Worm (Caenorhabditis elegans) whole organism, young adult: ENCODE results near the gene lem-2.

ENCODE experiments used
- B0035.1 ChIP-seq: sonication (generic microtip); optimal IDR thresholded peaks from 2 replicates; lab custom pipeline; 2016; ENCODE audit warnings: missing genetic modification characterization, mild to moderate bottlenecking, missing compliant biosample characterization, missing genotype, missing genetic modification reagents
- C06A6.2 ChIP-seq: fragments of 200-800 bp; sonication (Bioruptor generic); conservative IDR thresholded peaks from 2 replicates; pipeline ENCODE4 v1.3.6; 2022; ENCODE audit warnings: missing genetic modification characterization, missing compliant biosample characterization
- D2030.7 ChIP-seq: fragments of 200-800 bp; sonication (Bioruptor generic); IDR thresholded peaks from 2 replicates; pipeline ENCODE4 v1.3.6; 2022; ENCODE audit warnings: missing genetic modification reagents, missing genetic modification characterization, missing compliant biosample characterization
- F49E8.2 ChIP-seq: sonication (generic microtip); optimal IDR thresholded peaks from 3 replicates; lab custom pipeline; 2017; ENCODE audit warnings: missing genetic modification characterization, mild to moderate bottlenecking, missing compliant biosample characterization, antibody characterized with exemption, moderate library complexity; ENCODE audit not compliant: insufficient read depth
- Y79H2A.3 ChIP-seq: fragments of 200-800 bp; sonication (Bioruptor generic); conservative IDR thresholded peaks from 2 replicates; pipeline ENCODE4 v1.3.6; 2022; ENCODE audit warnings: missing genetic modification reagents, missing genetic modification characterization, missing compliant biosample characterization
- ama-1 ChIP-seq, 3 experiments: fragments of 150-350 bp in 1 of 3; sonication (generic microtip) in 2 of 3; optimal IDR thresholded peaks; 2 replicates each; lab custom pipeline; 2014 to 2018; ENCODE audit warnings: missing biosample characterization in 2 of 3, missing genetic modification characterization in 2 of 3, missing genetic modification reagents in 2 of 3
- aptf-2 ChIP-seq: fragments of 200-800 bp; sonication (Bioruptor generic); conservative IDR thresholded peaks from 2 replicates; pipeline ENCODE4 v1.3.6; 2022; ENCODE audit warnings: missing genetic modification reagents, missing genetic modification characterization, missing compliant biosample characterization
- aptf-3 ChIP-seq: fragments of 200-800 bp; sonication (Bioruptor generic); IDR thresholded peaks from 2 replicates; pipeline ENCODE4 v1.3.6; 2022; ENCODE audit warnings: missing genetic modification characterization, missing compliant biosample characterization
- athp-1 ChIP-seq: sonication (generic microtip); optimal IDR thresholded peaks from 2 replicates; lab custom pipeline; 2017; ENCODE audit warnings: mild to moderate bottlenecking, missing genetic modification characterization, missing compliant biosample characterization
- attf-3 ChIP-seq: fragments of 200-800 bp; sonication (Bioruptor generic); conservative IDR thresholded peaks from 2 replicates; pipeline ENCODE4 v1.3.6; 2022; ENCODE audit warnings: missing genetic modification reagents, missing genetic modification characterization, missing compliant biosample characterization
- attf-6 ChIP-seq: fragments of 200-800 bp; sonication (Bioruptor generic); IDR thresholded peaks from 2 replicates; pipeline ENCODE4 v1.3.6; 2022; ENCODE audit warnings: missing genetic modification reagents, missing genetic modification characterization, missing compliant biosample characterization
- cebp-2 ChIP-seq: fragments of 200-800 bp; sonication (Bioruptor generic); IDR thresholded peaks from 2 replicates; pipeline ENCODE4 v1.3.6; 2022; ENCODE audit warnings: missing genetic modification characterization, missing compliant biosample characterization
- dox-1 ChIP-seq: fragments of 200-800 bp; sonication (Bioruptor generic); IDR thresholded peaks from 2 replicates; pipeline ENCODE4 v1.3.6; 2022; ENCODE audit warnings: missing genetic modification reagents, missing genetic modification characterization, missing compliant biosample characterization
- egl-18 ChIP-seq: fragments of 200-800 bp; sonication (Bioruptor generic); IDR thresholded peaks from 2 replicates; pipeline ENCODE4 v1.3.6; 2022; ENCODE audit warnings: missing genetic modification reagents, missing genetic modification characterization, missing compliant biosample characterization
- egl-44 ChIP-seq: fragments of 200-800 bp; sonication (Bioruptor generic); IDR thresholded peaks from 2 replicates; pipeline ENCODE4 v1.3.6; 2022; ENCODE audit warnings: missing genetic modification reagents, missing genetic modification characterization, missing compliant biosample characterization
- egrh-3 ChIP-seq: fragments of 200-800 bp; sonication (Bioruptor generic); IDR thresholded peaks from 2 replicates; pipeline ENCODE4 v1.3.6; 2022; ENCODE audit warnings: missing genetic modification reagents, missing genetic modification characterization, missing compliant biosample characterization
- fkh-3 ChIP-seq: sonication (generic microtip); optimal IDR thresholded peaks from 2 replicates; lab custom pipeline; 2016; ENCODE audit warnings: mild to moderate bottlenecking, missing genetic modification characterization, missing compliant biosample characterization
- lin-26 ChIP-seq: fragments of 200-800 bp; sonication (Bioruptor generic); IDR thresholded peaks from 2 replicates; pipeline ENCODE4 v1.3.6; 2022; ENCODE audit warnings: missing genetic modification reagents, missing genetic modification characterization, missing compliant biosample characterization
- lin-35 ChIP-seq, 3 experiments: fragments of 150-350 bp in 2 of 3; sonication (generic microtip) in 1 of 3; optimal IDR thresholded peaks; 2 replicates each; lab custom pipeline; 2014 to 2018; ENCODE audit warnings: missing biosample characterization in 3 of 3, missing genetic modification characterization in 3 of 3, missing genetic modification reagents in 3 of 3
- lin-40 ChIP-seq: sonication (generic microtip); optimal IDR thresholded peaks from 2 replicates; lab custom pipeline; 2016; ENCODE audit warnings: missing genetic modification characterization, mild to moderate bottlenecking, missing compliant biosample characterization, missing genotype, missing genetic modification reagents
- lin-54 ChIP-seq: fragments of 200-800 bp; sonication (Bioruptor generic); optimal IDR thresholded peaks from 2 replicates; lab custom pipeline; 2018; ENCODE audit warnings: mild to moderate bottlenecking, missing genetic modification characterization, missing compliant biosample characterization
- madf-10 ChIP-seq: sonication (generic microtip); optimal IDR thresholded peaks from 2 replicates; lab custom pipeline; 2016; ENCODE audit warnings: mild to moderate bottlenecking, missing genetic modification characterization, missing compliant biosample characterization
- madf-6 ChIP-seq: fragments of 200-800 bp; sonication (Bioruptor generic); IDR thresholded peaks from 2 replicates; pipeline ENCODE4 v1.3.6; 2022; ENCODE audit warnings: missing genetic modification reagents, missing genetic modification characterization, missing compliant biosample characterization
- mcd-1 ChIP-seq: fragments of 200-800 bp; sonication (Bioruptor generic); IDR thresholded peaks from 2 replicates; pipeline ENCODE4 v1.3.6; 2022; ENCODE audit warnings: missing genetic modification reagents, missing genetic modification characterization, missing compliant biosample characterization
- nhr-27 ChIP-seq: fragments of 200-800 bp; sonication (Bioruptor generic); optimal IDR thresholded peaks from 2 replicates; lab custom pipeline; 2018; ENCODE audit warnings: mild to moderate bottlenecking, missing genetic modification characterization, moderate library complexity, missing compliant biosample characterization
- nhr-80 ChIP-seq: sonication (generic microtip); optimal IDR thresholded peaks from 2 replicates; lab custom pipeline; 2016; ENCODE audit warnings: missing genetic modification characterization, missing compliant biosample characterization
- rec-8 ChIP-seq, 2 experiments: sonication (generic microtip); optimal IDR thresholded peaks; 2 replicates each; lab custom pipeline; 2016; ENCODE audit warnings: mild to moderate bottlenecking in 2 of 2, missing genetic modification characterization in 2 of 2, missing genetic modification reagents in 2 of 2, missing genotype in 2 of 2, missing biosample characterization in 1 of 2, missing compliant biosample characterization in 1 of 2, moderate library complexity in 1 of 2
- snpc-3.4 ChIP-seq: sonication (generic microtip); optimal IDR thresholded peaks from 2 replicates; lab custom pipeline; 2017; ENCODE audit warnings: missing genetic modification characterization, mild to moderate bottlenecking, missing compliant biosample characterization, antibody characterized with exemption, moderate library complexity, missing genotype, missing genetic modification reagents
- tlf-1 ChIP-seq: fragments of 200-800 bp; sonication (Bioruptor generic); optimal IDR thresholded peaks from 2 replicates; lab custom pipeline; 2018; ENCODE audit warnings: mild to moderate bottlenecking, missing genetic modification characterization, missing compliant biosample characterization
- unc-130 ChIP-seq: sonication (generic microtip); optimal IDR thresholded peaks from 2 replicates; lab custom pipeline; 2016; ENCODE audit warnings: missing genetic modification reagents, missing genetic modification characterization, missing compliant biosample characterization
- zfh-2 ChIP-seq: fragments of 200-800 bp; sonication (Bioruptor generic); conservative IDR thresholded peaks from 2 replicates; pipeline ENCODE4 v1.3.6; 2022; ENCODE audit warnings: missing genetic modification reagents, missing genetic modification characterization, missing compliant biosample characterization

The lem-2 gene

ce11 chrII:14059767-14060166, 3.5 kb upstream of the lem-2 start, which contains the start of gene rpb-11 (continued):
- TF ChIP-seq rec-8 (tag; optimal IDR thresholded peaks at IDR 0.05; lab: Kevin White, UChicago), result no peak
- TF ChIP-seq ama-1 (optimal IDR thresholded peaks at IDR 0.05; lab: Kevin White, UChicago), result no peak
- TF ChIP-seq ama-1 (GFP tag; optimal IDR thresholded peaks at IDR 0.05; lab: Kevin White, UChicago), result no peak
- TF ChIP-seq lin-40, result peak; percentile 95
- peak; percentile 65 for TF ChIP-seq B0035.1 (tag; lab: Kevin White, UChicago)
- no peak for TF ChIP-seq Y79H2A.3 (GFP tag; lab: Robert Waterston, UW)
- TF ChIP-seq dox-1 (GFP tag; lab: Robert Waterston, UW), result peak; percentile 91
- TF ChIP-seq aptf-2 (GFP tag; lab: Robert Waterston, UW), result no peak
- peak; percentile 86 for TF ChIP-seq D2030.7 (GFP tag; lab: Robert Waterston, UW)
- TF ChIP-seq C06A6.2 (GFP tag; lab: Robert Waterston, UW), result peak; percentile 83
- TF ChIP-seq attf-6 (GFP tag; lab: Robert Waterston, UW), result peak; percentile 69; the same call in 1 of the 2 replicates
- no peak for TF ChIP-seq attf-3 (GFP tag; lab: Robert Waterston, UW)
- TF ChIP-seq nhr-80 (tag; lab: Kevin White, UChicago), result peak; percentile 51
- no peak for TF ChIP-seq lin-26 (GFP tag; lab: Robert Waterston, UW)
- TF ChIP-seq egl-18 (GFP tag; lab: Robert Waterston, UW), result no peak
- TF ChIP-seq aptf-3 (GFP tag; lab: Robert Waterston, UW), result no peak

- TF ChIP-seq lin-26 (GFP tag; lab: Robert Waterston, UW), result 0 out of 2 replicates have a peak, but pooled peaks have one; percentile 42
- no peak for TF ChIP-seq athp-1
Measured at ce11 chrII:14060439-14060838, 2.8 kb upstream of the lem-2 start, which contains the start of gene W01G7.4. W01G7.4 (plus strand) TSS chrII:14060739.

ce11 chrII:14060885-14061284, 2.4 kb upstream of the lem-2 start:
- TF ChIP-seq egrh-3 (GFP tag; lab: Robert Waterston, UW) (peak; percentile 38; the same call in 1 of the 2 replicates), snpc-3.4 (tag; lab: Kevin White, UChicago) (no peak)

ce11 chrII:14064051-14064450, 801 bp downstream of the lem-2 start:
- TF ChIP-seq lin-26 (GFP tag; lab: Robert Waterston, UW) (no peak), F49E8.2 (tag; lab: Kevin White, UChicago) (no peak), lin-35 (GFP tag; optimal IDR thresholded peaks at IDR 0.05; lab: Kevin White, UChicago) (no peak), fkh-3 (no peak), nhr-27 (tag; lab: Kevin White, UChicago) (no peak), egl-44 (GFP tag; lab: Robert Waterston, UW) (no peak), tlf-1 (no peak), unc-130 (no peak), zfh-2 (GFP tag; lab: Robert Waterston, UW) (no peak)
- TF ChIP-seq, all 124 proteins: peak for 0

ce11 chrII:14065486-14065885, 2.2 kb downstream of the lem-2 start:
- TF ChIP-seq mcd-1 (GFP tag; lab: Robert Waterston, UW) (0 out of 2 replicates have a peak, but pooled peaks have one; percentile 15), egrh-3 (GFP tag; lab: Robert Waterston, UW) (peak; percentile 69; the same call in 1 of the 2 replicates), lin-26 (GFP tag; lab: Robert Waterston, UW) (0 out of 2 replicates have a peak, but pooled peaks have one; percentile 39), cebp-2 (no peak), lin-54 (no peak), madf-6 (GFP tag; lab: Robert Waterston, UW) (peak; percentile 31; the same call in 1 of the 2 replicates), zfh-2 (GFP tag; lab: Robert Waterston, UW) (peak; percentile 88), madf-10 (tag; lab: Kevin White, UChicago) (no peak)
